Worm (Caenorhabditis elegans) whole organism, early embryonic: ENCODE results near the gene kin-18.

Experiments
- aly-1 ChIP-seq: sonication (generic microtip); optimal IDR thresholded peaks from 2 replicates; lab custom pipeline; 2016; ENCODE audit warnings: missing genetic modification characterization, missing compliant biosample characterization
- ama-1 ChIP-seq: fragments of 150-350 bp; optimal IDR thresholded peaks from 2 replicates; lab custom pipeline; 2014
- flt-1 ChIP-seq: fragments of 200-800 bp; sonication (Bioruptor generic); IDR thresholded peaks from 2 replicates; pipeline ENCODE4 v1.3.6; 2022; ENCODE audit warnings: missing genetic modification characterization, missing compliant biosample characterization
- hmbx-1 ChIP-seq: sonication (generic microtip); optimal IDR thresholded peaks from 2 replicates; lab custom pipeline; 2016; ENCODE audit warnings: mild to moderate bottlenecking, missing genetic modification characterization, missing compliant biosample characterization
- hmg-4 ChIP-seq: fragments of 200-800 bp; sonication (Bioruptor generic); optimal IDR thresholded peaks from 2 replicates; lab custom pipeline; 2018; ENCODE audit warnings: mild to moderate bottlenecking, missing genetic modification characterization, missing compliant biosample characterization
- pes-1 ChIP-seq: fragments of 200-800 bp; sonication (Bioruptor generic); IDR thresholded peaks from 2 replicates; pipeline ENCODE4 v1.3.6; 2022; ENCODE audit warnings: missing genetic modification reagents, missing genetic modification characterization, missing compliant biosample characterization
- tbx-11 ChIP-seq: fragments of 200-800 bp; sonication (Bioruptor generic); IDR thresholded peaks from 2 replicates; pipeline ENCODE4 v1.3.6; 2022; ENCODE audit warnings: missing genetic modification characterization, missing compliant biosample characterization

DNA sequence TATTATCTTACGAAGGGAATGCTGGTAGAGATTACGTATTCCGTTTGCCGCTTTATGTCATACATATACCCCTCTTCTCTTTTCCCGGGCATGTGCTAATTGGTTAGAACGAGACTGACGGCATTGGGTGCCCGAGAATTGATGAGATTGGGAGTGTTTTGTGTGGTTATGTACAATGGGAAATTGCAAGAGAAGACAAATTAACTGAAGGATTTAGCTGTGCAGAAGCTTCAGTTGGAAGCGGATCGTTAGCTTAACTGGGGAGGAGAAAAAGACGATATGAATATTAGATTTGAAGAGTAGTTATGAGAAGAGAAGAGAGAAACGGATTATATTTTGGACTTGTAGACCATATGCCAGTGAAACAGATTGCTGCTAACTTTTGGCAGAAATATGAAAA is 8.2 kb upstream of the kin-18 start:
- TF ChIP-seq hmg-4 (GFP tag; lab: Kevin White, UChicago) (no peak), aly-1 (tag; lab: Kevin White, UChicago) (no peak), flt-1 (GFP tag; lab: Robert Waterston, UW) (no peak), hmbx-1 (tag; lab: Kevin White, UChicago) (no peak), ama-1 (lab: Kevin White, UChicago) (no peak), pes-1 (GFP tag; lab: Robert Waterston, UW) (no peak), tbx-11 (GFP tag; lab: Robert Waterston, UW) (no peak)
